Worm (Caenorhabditis elegans) whole organism, late embryonic: ENCODE measurements around the gene mogs-1.
A peak's percentile ranks its signal among the peaks of the same experiment; 100 is the strongest.

ENCODE experiments used
- C08G9.2 ChIP-seq: sonication (generic microtip); optimal IDR thresholded peaks from 2 replicates; lab custom pipeline; 2016; ENCODE audit warnings: mild to moderate bottlenecking, missing genetic modification characterization, moderate library complexity, missing compliant biosample characterization
- C38D4.7 ChIP-seq: fragments of 200-800 bp; sonication (Bioruptor generic); optimal IDR thresholded peaks from 2 replicates; lab custom pipeline; 2018; ENCODE audit warnings: mild to moderate bottlenecking, missing genetic modification characterization, moderate library complexity, missing compliant biosample characterization
- K09A11.1 ChIP-seq: sonication (generic microtip); optimal IDR thresholded peaks from 2 replicates; lab custom pipeline; 2017; ENCODE audit warnings: antibody characterized with exemption, mild to moderate bottlenecking, missing genetic modification characterization, missing compliant biosample characterization; ENCODE audit not compliant: insufficient read depth
- T23F11.4 ChIP-seq: fragments of 200-800 bp; sonication (Bioruptor generic); optimal IDR thresholded peaks from 2 replicates; lab custom pipeline; 2018; ENCODE audit warnings: mild to moderate bottlenecking, missing genetic modification characterization, missing compliant biosample characterization
- ahr-1 ChIP-seq: sonication (generic microtip); optimal IDR thresholded peaks from 2 replicates; lab custom pipeline; 2016; ENCODE audit warnings: missing genetic modification characterization, missing compliant biosample characterization
- ama-1 ChIP-seq: fragments of 150-350 bp; optimal IDR thresholded peaks from 2 replicates; lab custom pipeline; 2014
- ceh-19 ChIP-seq: fragments of 200-800 bp; sonication (Bioruptor generic); optimal IDR thresholded peaks from 2 replicates; lab custom pipeline; 2018; ENCODE audit warnings: mild to moderate bottlenecking, missing genetic modification characterization, missing compliant biosample characterization
- ceh-2 ChIP-seq: sonication (generic microtip); optimal IDR thresholded peaks from 2 replicates; lab custom pipeline; 2016; ENCODE audit warnings: missing genotype, missing genetic modification characterization, missing compliant biosample characterization
- ceh-24 ChIP-seq: sonication (generic microtip); optimal IDR thresholded peaks from 2 replicates; lab custom pipeline; 2016; ENCODE audit warnings: mild to moderate bottlenecking, missing genetic modification characterization, missing compliant biosample characterization
- ceh-31 ChIP-seq: sonication (generic microtip); optimal IDR thresholded peaks from 2 replicates; lab custom pipeline; 2016; ENCODE audit warnings: missing genetic modification characterization, missing compliant biosample characterization
- dve-1 ChIP-seq: sonication (generic microtip); optimal IDR thresholded peaks from 2 replicates; lab custom pipeline; 2017; ENCODE audit warnings: antibody characterized with exemption, mild to moderate bottlenecking, missing genetic modification characterization, missing compliant biosample characterization
- elt-2 ChIP-seq: sonication (generic microtip); optimal IDR thresholded peaks from 2 replicates; lab custom pipeline; 2016; ENCODE audit warnings: missing genetic modification reagents, missing genetic modification characterization, missing compliant biosample characterization
- ets-4 ChIP-seq: sonication (generic microtip); optimal IDR thresholded peaks from 2 replicates; lab custom pipeline; 2016; ENCODE audit warnings: missing genetic modification characterization, missing compliant biosample characterization
- fax-1 ChIP-seq: sonication (generic microtip); optimal IDR thresholded peaks from 2 replicates; lab custom pipeline; 2016; ENCODE audit warnings: missing genotype, missing genetic modification characterization, missing compliant biosample characterization
- fkh-10 ChIP-seq: fragments of 150-350 bp; optimal IDR thresholded peaks from 2 replicates; lab custom pipeline; 2014; ENCODE audit warnings: missing biosample characterization, missing genetic modification reagents, missing genetic modification characterization
- gmeb-2 ChIP-seq: sonication (generic microtip); optimal IDR thresholded peaks from 2 replicates; lab custom pipeline; 2016; ENCODE audit warnings: missing genetic modification characterization, inconsistent platforms, missing compliant biosample characterization
- hlh-13 ChIP-seq: fragments of 200-800 bp; sonication (Bioruptor generic); optimal IDR thresholded peaks from 2 replicates; lab custom pipeline; 2018; ENCODE audit warnings: mild to moderate bottlenecking, missing genetic modification characterization, missing compliant biosample characterization
- hlh-15 ChIP-seq: sonication (generic microtip); optimal IDR thresholded peaks from 2 replicates; lab custom pipeline; 2016; ENCODE audit warnings: missing genetic modification characterization, missing compliant biosample characterization
- hlh-30 ChIP-seq: sonication (generic microtip); optimal IDR thresholded peaks from 2 replicates; lab custom pipeline; 2017; ENCODE audit warnings: antibody characterized with exemption, missing genetic modification characterization, missing compliant biosample characterization; ENCODE audit not compliant: insufficient read depth
- hlh-6 ChIP-seq: sonication (generic microtip); optimal IDR thresholded peaks from 2 replicates; lab custom pipeline; 2016; ENCODE audit warnings: missing genotype, missing genetic modification characterization, missing compliant biosample characterization
- hlh-8 ChIP-seq: sonication (generic microtip); optimal IDR thresholded peaks from 2 replicates; lab custom pipeline; 2016; ENCODE audit warnings: missing genotype, missing genetic modification characterization, missing compliant biosample characterization
- lim-6 ChIP-seq: sonication (generic microtip); optimal IDR thresholded peaks from 2 replicates; lab custom pipeline; 2016; ENCODE audit warnings: missing genetic modification characterization, missing compliant biosample characterization
- lin-11 ChIP-seq: fragments of 200-800 bp; sonication (Bioruptor generic); optimal IDR thresholded peaks from 2 replicates; lab custom pipeline; 2018; ENCODE audit warnings: mild to moderate bottlenecking, missing genetic modification characterization, missing compliant biosample characterization
- madf-2 ChIP-seq: sonication (generic microtip); optimal IDR thresholded peaks from 2 replicates; lab custom pipeline; 2017; ENCODE audit warnings: missing genetic modification characterization, missing compliant biosample characterization
- nhr-11 ChIP-seq: fragments of 150-350 bp; optimal IDR thresholded peaks from 2 replicates; lab custom pipeline; 2014; ENCODE audit warnings: missing biosample characterization, missing genetic modification characterization
- nhr-232 ChIP-seq: sonication (generic microtip); optimal IDR thresholded peaks from 2 replicates; lab custom pipeline; 2016; ENCODE audit warnings: missing genetic modification characterization, missing compliant biosample characterization
- npax-4 ChIP-seq: sonication (generic microtip); optimal IDR thresholded peaks from 2 replicates; lab custom pipeline; 2016; ENCODE audit warnings: missing genetic modification characterization, missing compliant biosample characterization
- pax-1 ChIP-seq: fragments of 150-350 bp; optimal IDR thresholded peaks from 2 replicates; lab custom pipeline; 2014; ENCODE audit warnings: missing biosample characterization, missing genetic modification characterization
- pha-4 ChIP-seq: fragments of 150-350 bp; optimal IDR thresholded peaks from 2 replicates; lab custom pipeline; 2018; ENCODE audit warnings: missing biosample characterization, missing genetic modification reagents, missing genetic modification characterization
- pqm-1 ChIP-seq: sonication (generic microtip); optimal IDR thresholded peaks from 2 replicates; lab custom pipeline; 2016; ENCODE audit warnings: missing genetic modification characterization, missing compliant biosample characterization
- pros-1 ChIP-seq: fragments of 150-350 bp; optimal IDR thresholded peaks from 2 replicates; lab custom pipeline; 2014; ENCODE audit warnings: missing biosample characterization, missing genetic modification reagents, missing genetic modification characterization
- rnt-1 ChIP-seq: sonication (generic microtip); optimal IDR thresholded peaks from 2 replicates; lab custom pipeline; 2016; ENCODE audit warnings: missing genetic modification characterization, missing compliant biosample characterization
- sdc-2 ChIP-seq: sonication (generic microtip); optimal IDR thresholded peaks from 2 replicates; lab custom pipeline; 2016; ENCODE audit warnings: missing genotype, missing genetic modification characterization, missing compliant biosample characterization
- syd-9 ChIP-seq: sonication (generic microtip); optimal IDR thresholded peaks from 2 replicates; lab custom pipeline; 2016; ENCODE audit warnings: mild to moderate bottlenecking, missing genetic modification characterization, moderate library complexity, missing compliant biosample characterization
- tbx-2 ChIP-seq: sonication (generic microtip); optimal IDR thresholded peaks from 2 replicates; lab custom pipeline; 2016; ENCODE audit warnings: missing genetic modification characterization, missing compliant biosample characterization
- ttx-3 ChIP-seq: sonication (generic microtip); optimal IDR thresholded peaks from 2 replicates; lab custom pipeline; 2016; ENCODE audit warnings: missing genetic modification reagents, missing genetic modification characterization, missing compliant biosample characterization
- unc-3 ChIP-seq, 2 experiments: fragments of 200-800 bp in 1 of 2; sonication (Bioruptor generic) in 1 of 2; sonication (generic microtip) in 1 of 2; conservative IDR thresholded peaks in 1 of 2; optimal IDR thresholded peaks in 1 of 2; 2 replicates each; pipeline versions ENCODE4 v1.3.6 to Lab custom; 2016 to 2022; ENCODE audit warnings: missing compliant biosample characterization in 2 of 2, missing genetic modification characterization in 2 of 2, missing genetic modification reagents in 1 of 2
- unc-42 ChIP-seq: sonication (generic microtip); optimal IDR thresholded peaks from 2 replicates; lab custom pipeline; 2016; ENCODE audit warnings: missing genotype, missing genetic modification characterization, missing compliant biosample characterization
- unc-86 ChIP-seq: sonication (generic microtip); optimal IDR thresholded peaks from 2 replicates; lab custom pipeline; 2016; ENCODE audit warnings: missing genetic modification characterization, missing compliant biosample characterization
- ztf-16 ChIP-seq: sonication (generic microtip); optimal IDR thresholded peaks from 2 replicates; lab custom pipeline; 2017; ENCODE audit warnings: missing genetic modification characterization, missing compliant biosample characterization

Gene mogs-1

ce11 chrIV:11032288-11032687 is 10.6 kb upstream of the mogs-1 start, which contains the start of gene hrg-6:
Gene hrg-6, plus strand, starts transcription at chrIV:11032588.
- no peak for TF ChIP-seq pros-1 (tag; lab: Kevin White, UChicago)
- no peak for TF ChIP-seq T23F11.4 (GFP tag; lab: Kevin White, UChicago)
- TF ChIP-seq lim-6 (tag; lab: Kevin White, UChicago), result no peak
- TF ChIP-seq nhr-11 (tag; lab: Kevin White, UChicago), result no peak
- TF ChIP-seq fkh-10 (GFP tag; lab: Kevin White, UChicago), result no peak
- TF ChIP-seq unc-42 (tag; lab: Kevin White, UChicago), result no peak
- TF ChIP-seq ahr-1 (tag; lab: Kevin White, UChicago), result no peak
- TF ChIP-seq ama-1 (lab: Kevin White, UChicago), result no peak
- TF ChIP-seq C38D4.7, result no peak
- no peak for TF ChIP-seq unc-3 (GFP tag; conservative IDR thresholded peaks at IDR 0.05; lab: Robert Waterston, UW)
- TF ChIP-seq unc-3 (tag; optimal IDR thresholded peaks at IDR 0.05; lab: Kevin White, UChicago), result no peak
- TF ChIP-seq hlh-8 (tag; lab: Kevin White, UChicago), result no peak
- no peak for TF ChIP-seq pax-1 (tag; lab: Kevin White, UChicago)
- no peak for TF ChIP-seq ztf-16 (tag; lab: Kevin White, UChicago)
- no peak for TF ChIP-seq gmeb-2 (tag; lab: Kevin White, UChicago)
- TF ChIP-seq hlh-6 (tag; lab: Kevin White, UChicago), result no peak
- no peak for TF ChIP-seq sdc-2
- TF ChIP-seq C08G9.2 (tag; lab: Kevin White, UChicago), result no peak
- TF ChIP-seq, all 69 proteins: peak for 0

ce11 chrIV:11031640-11032039 is 9.9 kb upstream of the mogs-1 start:
- TF ChIP-seq syd-9 (tag; lab: Kevin White, UChicago), result no peak
- TF ChIP-seq ahr-1 (tag; lab: Kevin White, UChicago), result no peak
- no peak for TF ChIP-seq unc-86 (tag; lab: Kevin White, UChicago)
- no peak for TF ChIP-seq unc-42 (tag; lab: Kevin White, UChicago)
- TF ChIP-seq madf-2, result no peak
- no peak for TF ChIP-seq ceh-19 (GFP tag; lab: Kevin White, UChicago)
- TF ChIP-seq lin-11 (tag; lab: Kevin White, UChicago), result no peak
- TF ChIP-seq T23F11.4 (GFP tag; lab: Kevin White, UChicago), result no peak

ce11 chrIV:11030893-11031292 is 9.2 kb upstream of the mogs-1 start, which contains the start of gene hrg-4:
Gene hrg-4, minus strand, starts transcription at chrIV:11030993.
- TF ChIP-seq hlh-15 (no peak), pros-1 (tag; lab: Kevin White, UChicago) (no peak), lim-6 (tag; lab: Kevin White, UChicago) (no peak), hlh-8 (tag; lab: Kevin White, UChicago) (no peak), ceh-2 (tag; lab: Kevin White, UChicago) (no peak), npax-4 (tag; lab: Kevin White, UChicago) (no peak), C08G9.2 (tag; lab: Kevin White, UChicago) (no peak)

- no peak for TF ChIP-seq lin-11 (tag; lab: Kevin White, UChicago)
- TF ChIP-seq madf-2, result no peak
- TF ChIP-seq pha-4, result no peak
- no peak for TF ChIP-seq K09A11.1 (tag; lab: Kevin White, UChicago)
Observed at ce11 chrIV:11030117-11030516, 8.4 kb upstream of the mogs-1 start.

ce11 chrIV:11029412-11029811 is 7.7 kb upstream of the mogs-1 start, which contains the start of gene hrg-5:
Gene hrg-5, minus strand, starts transcription at chrIV:11029428.
- TF ChIP-seq K09A11.1 (tag; lab: Kevin White, UChicago), result no peak
- TF ChIP-seq ceh-19 (GFP tag; lab: Kevin White, UChicago), result no peak
- no peak for TF ChIP-seq elt-2 (tag; lab: Kevin White, UChicago)
- TF ChIP-seq unc-86 (tag; lab: Kevin White, UChicago), result no peak
- no peak for TF ChIP-seq pha-4
- TF ChIP-seq dve-1 (tag; lab: Kevin White, UChicago), result no peak
- no peak for TF ChIP-seq ceh-24 (tag; lab: Kevin White, UChicago)

- TF ChIP-seq ceh-31 (tag; lab: Kevin White, UChicago), result peak; percentile 79
- TF ChIP-seq fax-1 (tag; lab: Kevin White, UChicago), result peak; percentile 42
- peak; percentile 30 for TF ChIP-seq ztf-16 (tag; lab: Kevin White, UChicago)
- TF ChIP-seq C08G9.2 (tag; lab: Kevin White, UChicago), result peak; percentile 39
- TF ChIP-seq nhr-232 (tag; lab: Kevin White, UChicago), result no peak
- no peak for TF ChIP-seq hlh-13 (GFP tag; lab: Kevin White, UChicago)
- TF ChIP-seq syd-9 (tag; lab: Kevin White, UChicago), result peak; percentile 27
- no peak for TF ChIP-seq pqm-1 (tag; lab: Kevin White, UChicago)
- peak; percentile 11 for TF ChIP-seq T23F11.4 (GFP tag; lab: Kevin White, UChicago)
- peak; percentile 26 for TF ChIP-seq ceh-2 (tag; lab: Kevin White, UChicago)
- peak; percentile 20 for TF ChIP-seq ttx-3 (tag; lab: Kevin White, UChicago)
- TF ChIP-seq tbx-2, result peak; percentile 53
- TF ChIP-seq unc-86 (tag; lab: Kevin White, UChicago), result no peak
- TF ChIP-seq K09A11.1 (tag; lab: Kevin White, UChicago), result peak; percentile 37
- TF ChIP-seq hlh-30, result peak; percentile 26
- TF ChIP-seq rnt-1 (tag; lab: Kevin White, UChicago), result peak; percentile 68
- TF ChIP-seq ets-4 (tag; lab: Kevin White, UChicago), result peak; percentile 33
Observed at ce11 chrIV:11027560-11027959, 5.8 kb upstream of the mogs-1 start.
